Fruit fly (Drosophila melanogaster) whole organism, embryonic: ENCODE measurements around the gene CG31817.

Source experiments
- Ada2b ChIP-seq: fragments of 200-800 bp; sonication (Bioruptor generic); IDR thresholded peaks from 2 replicates; pipeline ENCODE4 v1.3.6; 2022; ENCODE audit warnings: missing biosample characterization, missing genetic modification characterization
- BEAF-32 ChIP-seq: fragments of 200-800 bp; sonication (Bioruptor generic); optimal IDR thresholded peaks from 3 replicates; lab custom pipeline; 2017; ENCODE audit warnings: missing biosample characterization, missing genetic modification characterization, mild to moderate bottlenecking, moderate library complexity, missing genetic modification reagents
- CG11456 ChIP-seq: fragments of 200-800 bp; sonication (Bioruptor generic); IDR thresholded peaks from 3 replicates; pipeline ENCODE4 v1.3.6; 2022; ENCODE audit warnings: missing biosample characterization, missing genetic modification characterization
- CG13287 ChIP-seq: fragments of 200-800 bp; sonication (Bioruptor generic); IDR thresholded peaks from 2 replicates; pipeline ENCODE4 v1.3.6; 2022; ENCODE audit warnings: missing biosample characterization, missing genetic modification characterization; ENCODE audit not compliant: partially characterized antibody
- CG13296 ChIP-seq: fragments of 200-800 bp; sonication (Bioruptor generic); optimal IDR thresholded peaks from 3 replicates; lab custom pipeline; 2018; ENCODE audit warnings: missing biosample characterization, mild to moderate bottlenecking, missing genetic modification characterization
- CG13624 ChIP-seq: fragments of 200-800 bp; sonication (Bioruptor generic); optimal IDR thresholded peaks from 2 replicates; lab custom pipeline; 2016; ENCODE audit warnings: missing biosample characterization, missing genetic modification characterization
- CG1603 ChIP-seq: fragments of 200-800 bp; sonication (Bioruptor generic); optimal IDR thresholded peaks from 2 replicates; lab custom pipeline; 2019; ENCODE audit warnings: missing biosample characterization, mild to moderate bottlenecking, missing genetic modification characterization, moderate library complexity
- CG17359 ChIP-seq: fragments of 200-800 bp; sonication (Bioruptor generic); optimal IDR thresholded peaks from 3 replicates; lab custom pipeline; 2018; ENCODE audit warnings: missing biosample characterization, mild to moderate bottlenecking, missing genetic modification characterization, moderate library complexity
- CG17568 ChIP-seq: fragments of 200-800 bp; sonication (Bioruptor generic); optimal IDR thresholded peaks from 2 replicates; lab custom pipeline; 2018; ENCODE audit warnings: missing biosample characterization, mild to moderate bottlenecking, missing genetic modification characterization, moderate library complexity
- CG1792 ChIP-seq: fragments of 200-800 bp; sonication (Bioruptor generic); optimal IDR thresholded peaks from 2 replicates; lab custom pipeline; 2016; ENCODE audit warnings: missing biosample characterization, missing genetic modification characterization
- CG2129 ChIP-seq: fragments of 200-800 bp; sonication (Bioruptor generic); IDR thresholded peaks from 2 replicates; pipeline ENCODE4 v1.3.6; 2022; ENCODE audit warnings: missing biosample characterization, missing genetic modification characterization; ENCODE audit not compliant: partially characterized antibody
- CG2889 ChIP-seq: fragments of 200-800 bp; sonication (Bioruptor generic); IDR thresholded peaks from 3 replicates; pipeline ENCODE4 v1.3.6; 2022; ENCODE audit warnings: missing biosample characterization, missing genetic modification characterization
- CG30020 ChIP-seq: fragments of 200-800 bp; optimal IDR thresholded peaks from 2 replicates; lab custom pipeline; 2019; ENCODE audit warnings: missing biosample characterization, mild to moderate bottlenecking, missing genetic modification characterization, moderate library complexity
- CG3281 ChIP-seq: fragments of 200-800 bp; sonication (Bioruptor generic); optimal IDR thresholded peaks from 3 replicates; lab custom pipeline; 2017; ENCODE audit warnings: missing biosample characterization, mild to moderate bottlenecking, missing genetic modification characterization
- CG33213 ChIP-seq: fragments of 200-800 bp; sonication (Bioruptor generic); optimal IDR thresholded peaks from 3 replicates; lab custom pipeline; 2016; ENCODE audit warnings: missing biosample characterization, missing genetic modification characterization
- CG34224 ChIP-seq: fragments of 200-800 bp; sonication (Bioruptor generic); IDR thresholded peaks from 3 replicates; pipeline ENCODE4 v1.3.6; 2022; ENCODE audit warnings: missing biosample characterization, missing genetic modification characterization; ENCODE audit not compliant: partially characterized antibody
- CG3838 ChIP-seq: fragments of 200-800 bp; sonication (Bioruptor generic); optimal IDR thresholded peaks from 3 replicates; lab custom pipeline; 2016; ENCODE audit warnings: missing biosample characterization, missing genetic modification characterization
- CG4328 ChIP-seq: fragments of 200-800 bp; sonication (Bioruptor generic); optimal IDR thresholded peaks from 3 replicates; lab custom pipeline; 2017; ENCODE audit warnings: missing biosample characterization, missing genetic modification reagents, missing genetic modification characterization
- CG4424 ChIP-seq: fragments of 200-800 bp; sonication (Bioruptor generic); optimal IDR thresholded peaks from 3 replicates; lab custom pipeline; 2016; ENCODE audit warnings: missing biosample characterization, missing genetic modification characterization
- CG4854 ChIP-seq: fragments of 200-800 bp; sonication (Bioruptor generic); optimal IDR thresholded peaks from 2 replicates; lab custom pipeline; 2016; ENCODE audit warnings: missing biosample characterization, missing genetic modification characterization, inconsistent platforms
- CG7271 ChIP-seq: fragments of 200-800 bp; sonication (Bioruptor generic); optimal IDR thresholded peaks from 2 replicates; lab custom pipeline; 2018; ENCODE audit warnings: missing biosample characterization, mild to moderate bottlenecking, missing genetic modification characterization, moderate library complexity
- CG9817 ChIP-seq: fragments of 200-800 bp; sonication (Bioruptor generic); optimal IDR thresholded peaks from 2 replicates; lab custom pipeline; 2018; ENCODE audit warnings: missing biosample characterization, mild to moderate bottlenecking, missing genetic modification characterization, moderate library complexity
- CG9932 ChIP-seq: fragments of 200-800 bp; sonication (Bioruptor generic); IDR thresholded peaks from 2 replicates; pipeline ENCODE4 v1.3.6; 2022; ENCODE audit warnings: missing biosample characterization, missing genetic modification characterization
- CTCF ChIP-seq: fragments of 200-800 bp; sonication (Bioruptor generic); optimal IDR thresholded peaks from 2 replicates; lab custom pipeline; 2017; ENCODE audit warnings: missing biosample characterization, mild to moderate bottlenecking, missing genetic modification characterization, moderate library complexity
- Chrac-16 ChIP-seq: fragments of 200-800 bp; sonication (Bioruptor generic); optimal IDR thresholded peaks from 3 replicates; lab custom pipeline; 2016; ENCODE audit warnings: missing biosample characterization, missing genetic modification characterization
- Deaf1 ChIP-seq: fragments of 200-800 bp; optimal IDR thresholded peaks from 3 replicates; lab custom pipeline; 2019; ENCODE audit warnings: missing biosample characterization, mild to moderate bottlenecking, missing genetic modification characterization, moderate library complexity
- Doc2 ChIP-seq: fragments of 200-800 bp; sonication (Bioruptor generic); IDR thresholded peaks from 2 replicates; pipeline ENCODE4 v1.3.6; 2022; ENCODE audit warnings: missing biosample characterization, missing genetic modification characterization
- Doc3 ChIP-seq: fragments of 200-800 bp; sonication (Bioruptor generic); IDR thresholded peaks from 3 replicates; pipeline ENCODE4 v1.3.6; 2022; ENCODE audit warnings: missing biosample characterization, missing genetic modification characterization; ENCODE audit not compliant: partially characterized antibody
- Fer3 ChIP-seq: fragments of 200-800 bp; sonication (Bioruptor generic); optimal IDR thresholded peaks from 2 replicates; lab custom pipeline; 2018; ENCODE audit warnings: missing biosample characterization, mild to moderate bottlenecking, missing genetic modification characterization, moderate library complexity
- Hand ChIP-seq: fragments of 200-800 bp; sonication (Bioruptor generic); optimal IDR thresholded peaks from 2 replicates; lab custom pipeline; 2017; ENCODE audit warnings: mild to moderate bottlenecking, missing biosample characterization, missing genetic modification reagents, missing genetic modification characterization
- Kr ChIP-seq: fragments of 200-800 bp; sonication (Bioruptor generic); optimal IDR thresholded peaks from 2 replicates; lab custom pipeline; 2017; ENCODE audit warnings: missing biosample characterization, mild to moderate bottlenecking, missing genetic modification characterization
- Mes4 ChIP-seq: fragments of 200-800 bp; sonication (Bioruptor generic); optimal IDR thresholded peaks from 2 replicates; lab custom pipeline; 2016; ENCODE audit warnings: missing biosample characterization, missing genetic modification characterization
- Mrtf ChIP-seq: fragments of 200-800 bp; sonication (Bioruptor generic); IDR thresholded peaks from 3 replicates; pipeline ENCODE4 v1.3.6; 2022; ENCODE audit warnings: missing biosample characterization, missing genetic modification characterization
- Oaz ChIP-seq: fragments of 200-800 bp; sonication (Bioruptor generic); IDR thresholded peaks from 2 replicates; pipeline ENCODE4 v1.3.6; 2022; ENCODE audit warnings: missing biosample characterization, missing genetic modification characterization
- PHDP ChIP-seq: fragments of 200-800 bp; sonication (Bioruptor generic); optimal IDR thresholded peaks from 3 replicates; lab custom pipeline; 2018; ENCODE audit warnings: missing biosample characterization, mild to moderate bottlenecking, missing genetic modification characterization, moderate library complexity
- Pdp1 ChIP-seq, 2 experiments: fragments of 200-800 bp; sonication (Bioruptor generic); optimal IDR thresholded peaks; 3 replicates each; lab custom pipeline; 2016; ENCODE audit warnings: missing biosample characterization in 2 of 2, missing genetic modification characterization in 2 of 2, mild to moderate bottlenecking in 1 of 2, moderate library complexity in 1 of 2
- ash1 ChIP-seq: fragments of 200-800 bp; sonication (Bioruptor generic); optimal IDR thresholded peaks from 2 replicates; lab custom pipeline; 2018; ENCODE audit warnings: missing biosample characterization, mild to moderate bottlenecking, missing genetic modification characterization
- bsh ChIP-seq, 2 experiments: fragments of 200-800 bp; sonication (Bioruptor generic); optimal IDR thresholded peaks; 2 replicates each; lab custom pipeline; 2017 to 2018; ENCODE audit warnings: mild to moderate bottlenecking in 2 of 2, missing biosample characterization in 2 of 2, missing genetic modification characterization in 2 of 2, moderate library complexity in 1 of 2
- dimm ChIP-seq: fragments of 200-800 bp; sonication (Bioruptor generic); IDR thresholded peaks from 2 replicates; pipeline ENCODE4 v1.3.6; 2022; ENCODE audit warnings: missing biosample characterization, missing genetic modification characterization
- fd102C ChIP-seq: fragments of 200-800 bp; sonication (Bioruptor generic); optimal IDR thresholded peaks from 2 replicates; lab custom pipeline; 2018; ENCODE audit warnings: missing biosample characterization, mild to moderate bottlenecking, missing genetic modification characterization, moderate library complexity
- fru ChIP-seq: fragments of >200 bp; optimal IDR thresholded peaks from 2 replicates; lab custom pipeline; 2017
- gcm ChIP-seq: fragments of 200-800 bp; sonication (Bioruptor generic); optimal IDR thresholded peaks from 2 replicates; lab custom pipeline; 2019; ENCODE audit warnings: missing biosample characterization, mild to moderate bottlenecking, missing genetic modification characterization, moderate library complexity
- gro ChIP-seq: fragments of 200-800 bp; sonication (Bioruptor generic); optimal IDR thresholded peaks from 2 replicates; lab custom pipeline; 2016; ENCODE audit warnings: missing biosample characterization, missing genetic modification characterization
- gt ChIP-seq: fragments of 200-800 bp; sonication (Bioruptor generic); IDR thresholded peaks from 2 replicates; pipeline ENCODE4 v1.3.6; 2022; ENCODE audit warnings: missing biosample characterization, missing genetic modification characterization
- pho ChIP-seq: fragments of 200-800 bp; sonication (Bioruptor generic); optimal IDR thresholded peaks from 2 replicates; lab custom pipeline; 2016; ENCODE audit warnings: missing biosample characterization, missing genetic modification characterization
- pzg ChIP-seq: fragments of 200-800 bp; sonication (Bioruptor generic); optimal IDR thresholded peaks from 3 replicates; lab custom pipeline; 2018; ENCODE audit warnings: missing biosample characterization, mild to moderate bottlenecking, missing genetic modification characterization, moderate library complexity
- ranshi ChIP-seq: fragments of 200-800 bp; sonication (Bioruptor generic); IDR thresholded peaks from 2 replicates; pipeline ENCODE4 v1.3.6; 2022; ENCODE audit warnings: missing biosample characterization, missing genetic modification characterization
- slou ChIP-seq: fragments of 200-800 bp; sonication (Bioruptor generic); optimal IDR thresholded peaks from 3 replicates; lab custom pipeline; 2016; ENCODE audit warnings: missing biosample characterization, missing genetic modification characterization
- tna ChIP-seq: fragments of 200-800 bp; sonication (Bioruptor generic); IDR thresholded peaks from 2 replicates; pipeline ENCODE4 v1.3.6; 2022; ENCODE audit warnings: missing biosample characterization, missing genetic modification characterization; ENCODE audit not compliant: partially characterized antibody
- trem ChIP-seq: fragments of 200-800 bp; optimal IDR thresholded peaks from 3 replicates; lab custom pipeline; 2019; ENCODE audit warnings: missing biosample characterization, mild to moderate bottlenecking, missing genetic modification characterization, moderate library complexity
- z ChIP-seq: fragments of 200-800 bp; sonication (Bioruptor generic); IDR thresholded peaks from 3 replicates; pipeline ENCODE4 v1.3.6; 2022; ENCODE audit warnings: missing biosample characterization, missing genetic modification characterization

The CG31817 gene

dm6 chr2L:16350160-16350633 is 12.5 kb upstream of the CG31817 start (continued):
- TF ChIP-seq CG9932 (peak; percentile 90), CG3281 (GFP tag; lab: Kevin White, UChicago) (no peak), Fer3 (tag; lab: Kevin White, UChicago) (no peak), BEAF-32 (GFP tag; lab: Kevin White, UChicago) (peak; percentile 75), CG17568 (GFP tag; lab: Kevin White, UChicago) (no peak), gcm (no peak), PHDP (tag; lab: Kevin White, UChicago) (no peak), CG2889 (GFP tag; lab: Robert Waterston, UW) (peak; percentile 71; the same call in 2 of the 3 replicates), CG3838 (no peak), fd102C (GFP tag; lab: Kevin White, UChicago) (no peak), CG2129 (no peak), Ada2b (GFP tag; lab: Robert Waterston, UW) (peak; percentile 75), slou (GFP tag; lab: Kevin White, UChicago) (peak; percentile 74), ranshi (GFP tag; lab: Robert Waterston, UW) (peak; percentile 80), CG1792 (GFP tag; lab: Kevin White, UChicago) (no peak), CG4424 (GFP tag; lab: Kevin White, UChicago) (peak; percentile 50), ash1 (GFP tag; lab: Kevin White, UChicago) (no peak), Kr (GFP tag; lab: Kevin White, UChicago) (no peak), Oaz (GFP tag; lab: Robert Waterston, UW) (peak; percentile 32; the same call in 1 of the 2 replicates), bsh (GFP tag; optimal IDR thresholded peaks at IDR 0.05; lab: Kevin White, UChicago) (peak in 1 of 2 experiments; percentile 21), gro (no peak), Mrtf (peak; percentile 68; the same call in 2 of the 3 replicates), pho (GFP tag; lab: Kevin White, UChicago) (peak; percentile 73), Chrac-16 (GFP tag; lab: Kevin White, UChicago) (peak; percentile 67), CG1603 (tag; lab: Kevin White, UChicago) (peak; percentile 64), CG13624 (GFP tag; lab: Kevin White, UChicago) (peak; percentile 55), CTCF (GFP tag; lab: Kevin White, UChicago) (peak; percentile 89), CG13296 (GFP tag; lab: Kevin White, UChicago) (peak; percentile 72), CG13287 (peak; percentile 68), CG4854 (GFP tag; lab: Kevin White, UChicago) (no peak), Deaf1 (no peak), CG34224 (GFP tag; lab: Robert Waterston, UW) (no peak), Hand (GFP tag; lab: Kevin White, UChicago) (peak; percentile 34), CG9817 (peak; percentile 69), CG17359 (tag; lab: Kevin White, UChicago) (peak; percentile 58), z (GFP tag; lab: Robert Waterston, UW) (no peak), trem (tag; lab: Kevin White, UChicago) (peak; percentile 37), dimm (no peak), gt (peak; percentile 35; the same call in 1 of the 2 replicates), Mes4 (GFP tag; lab: Kevin White, UChicago) (no peak), CG4328 (peak; percentile 28), Pdp1 (GFP tag; optimal IDR thresholded peaks at IDR 0.05; lab: Kevin White, UChicago) (peak; percentile 14 to 61), CG11456 (GFP tag; lab: Robert Waterston, UW) (peak; percentile 87), CG33213 (GFP tag; lab: Kevin White, UChicago) (peak; percentile 38), CG7271 (tag; lab: Kevin White, UChicago) (no peak), fru (lab: Kevin White, UChicago) (no peak), CG30020 (peak; percentile 42), Doc2 (GFP tag; lab: Robert Waterston, UW) (no peak), pzg (GFP tag; lab: Kevin White, UChicago) (peak; percentile 66), tna (GFP tag; lab: Robert Waterston, UW) (no peak), Doc3 (0 out of 3 replicates have a peak, but pooled peaks have one; percentile 37)
